Worm (Caenorhabditis elegans) whole organism, mixed stage, embryonic: ENCODE results near the gene F43C11.1.

Experiments used
- M03D4.4 ChIP-seq: sonication (generic microtip); optimal IDR thresholded peaks from 2 replicates; lab custom pipeline; 2017; ENCODE audit warnings: mild to moderate bottlenecking, missing genetic modification characterization, missing compliant biosample characterization
- ceh-39 ChIP-seq: fragments of 150-350 bp; optimal IDR thresholded peaks from 2 replicates; lab custom pipeline; 2014; ENCODE audit warnings: missing biosample characterization, missing genetic modification characterization
- ceh-43 ChIP-seq: fragments of 200-800 bp; sonication (Bioruptor generic); optimal IDR thresholded peaks from 2 replicates; lab custom pipeline; 2018; ENCODE audit warnings: mild to moderate bottlenecking, missing genetic modification characterization, moderate library complexity, missing compliant biosample characterization
- ceh-83 ChIP-seq: fragments of 200-800 bp; sonication (Bioruptor generic); optimal IDR thresholded peaks from 2 replicates; lab custom pipeline; 2018; ENCODE audit warnings: mild to moderate bottlenecking, missing genetic modification characterization, missing compliant biosample characterization
- ces-1 ChIP-seq: fragments of 150-350 bp; optimal IDR thresholded peaks from 2 replicates; lab custom pipeline; 2014; ENCODE audit warnings: missing biosample characterization, missing genetic modification reagents, missing genetic modification characterization
- cnd-1 ChIP-seq: fragments of 200-800 bp; sonication (Bioruptor generic); optimal IDR thresholded peaks from 2 replicates; lab custom pipeline; 2018; ENCODE audit warnings: mild to moderate bottlenecking, missing genetic modification characterization, missing compliant biosample characterization
- drap-1 ChIP-seq: fragments of 200-800 bp; sonication (Bioruptor generic); optimal IDR thresholded peaks from 3 replicates; lab custom pipeline; 2018; ENCODE audit warnings: mild to moderate bottlenecking, missing genetic modification characterization, missing compliant biosample characterization
- elt-1 ChIP-seq: sonication (generic microtip); optimal IDR thresholded peaks from 2 replicates; lab custom pipeline; 2017; ENCODE audit warnings: missing genetic modification characterization, mild to moderate bottlenecking, missing compliant biosample characterization, antibody characterized with exemption, moderate library complexity, borderline replicate concordance; ENCODE audit not compliant: insufficient read depth
- flh-1 ChIP-seq: fragments of 200-800 bp; sonication (Bioruptor generic); optimal IDR thresholded peaks from 2 replicates; lab custom pipeline; 2018; ENCODE audit warnings: mild to moderate bottlenecking, missing genetic modification characterization, moderate library complexity, missing compliant biosample characterization
- ham-2 ChIP-seq: fragments of 200-800 bp; sonication (Bioruptor generic); optimal IDR thresholded peaks from 2 replicates; lab custom pipeline; 2018; ENCODE audit warnings: mild to moderate bottlenecking, missing genetic modification characterization, missing compliant biosample characterization
- hlh-1 ChIP-seq: fragments of 150-350 bp; optimal IDR thresholded peaks from 2 replicates; lab custom pipeline; 2014; ENCODE audit warnings: missing biosample characterization, missing genetic modification reagents, missing genetic modification characterization
- lin-13 ChIP-seq: fragments of 150-350 bp; optimal IDR thresholded peaks from 2 replicates; lab custom pipeline; 2014; ENCODE audit warnings: missing biosample characterization, missing genetic modification characterization
- lin-32 ChIP-seq: fragments of 200-800 bp; sonication (Bioruptor generic); optimal IDR thresholded peaks from 2 replicates; lab custom pipeline; 2018; ENCODE audit warnings: mild to moderate bottlenecking, missing genetic modification characterization, missing compliant biosample characterization
- lsy-2 ChIP-seq: fragments of 150-350 bp; optimal IDR thresholded peaks from 2 replicates; lab custom pipeline; 2014; ENCODE audit warnings: missing biosample characterization, missing genetic modification characterization
- mep-1 ChIP-seq: fragments of 150-350 bp; optimal IDR thresholded peaks from 2 replicates; lab custom pipeline; 2017; ENCODE audit warnings: missing biosample characterization, missing genetic modification reagents, missing genetic modification characterization, inconsistent platforms
- mls-2 ChIP-seq: sonication (generic microtip); optimal IDR thresholded peaks from 2 replicates; lab custom pipeline; 2016; ENCODE audit warnings: mild to moderate bottlenecking, missing genetic modification characterization, moderate library complexity, missing compliant biosample characterization
- nhr-2 ChIP-seq: fragments of 150-350 bp; optimal IDR thresholded peaks from 2 replicates; lab custom pipeline; 2014; ENCODE audit warnings: missing biosample characterization, missing genetic modification characterization
- nhr-237 ChIP-seq: fragments of 150-350 bp; optimal IDR thresholded peaks from 2 replicates; lab custom pipeline; 2014; ENCODE audit warnings: missing biosample characterization, missing genetic modification characterization
- nhr-28 ChIP-seq: fragments of 150-350 bp; optimal IDR thresholded peaks from 2 replicates; lab custom pipeline; 2014; ENCODE audit warnings: missing biosample characterization, missing genetic modification characterization
- nhr-76 ChIP-seq: sonication (generic microtip); optimal IDR thresholded peaks from 2 replicates; lab custom pipeline; 2017; ENCODE audit warnings: missing biosample characterization, missing genetic modification characterization
- pha-4 ChIP-seq: fragments of 150-350 bp; optimal IDR thresholded peaks from 2 replicates; lab custom pipeline; 2018; ENCODE audit warnings: missing biosample characterization, missing genetic modification reagents, missing genetic modification characterization
- sem-2 ChIP-seq: fragments of 200-800 bp; sonication (Bioruptor generic); optimal IDR thresholded peaks from 2 replicates; lab custom pipeline; 2018; ENCODE audit warnings: mild to moderate bottlenecking, missing genetic modification characterization, missing compliant biosample characterization
- snpc-4 ChIP-seq: fragments of 150-350 bp; optimal IDR thresholded peaks from 2 replicates; lab custom pipeline; 2014; ENCODE audit warnings: missing biosample characterization, missing genetic modification characterization
- sptf-1 ChIP-seq: sonication (generic microtip); optimal IDR thresholded peaks from 2 replicates; lab custom pipeline; 2017; ENCODE audit warnings: mild to moderate bottlenecking, missing genetic modification characterization, moderate library complexity, missing compliant biosample characterization
- tbx-8 ChIP-seq: fragments of 200-800 bp; sonication (Bioruptor generic); optimal IDR thresholded peaks from 2 replicates; lab custom pipeline; 2018; ENCODE audit warnings: mild to moderate bottlenecking, missing genetic modification characterization, moderate library complexity, missing compliant biosample characterization
- unc-120 ChIP-seq: sonication (generic microtip); optimal IDR thresholded peaks from 2 replicates; lab custom pipeline; 2017; ENCODE audit warnings: missing genetic modification characterization, missing compliant biosample characterization; ENCODE audit not compliant: poor library complexity, severe bottlenecking
- unc-39 ChIP-seq: fragments of 150-350 bp; optimal IDR thresholded peaks from 2 replicates; lab custom pipeline; 2014; ENCODE audit warnings: missing biosample characterization, missing genetic modification characterization
- unc-62 ChIP-seq: fragments of 150-350 bp; optimal IDR thresholded peaks from 2 replicates; lab custom pipeline; 2014; ENCODE audit warnings: missing biosample characterization, missing genetic modification reagents, missing genetic modification characterization
- zip-8 ChIP-seq: fragments of 150-350 bp; optimal IDR thresholded peaks from 2 replicates; lab custom pipeline; 2014; ENCODE audit warnings: missing biosample characterization, missing genetic modification characterization

The F43C11.1 gene

DNA sequence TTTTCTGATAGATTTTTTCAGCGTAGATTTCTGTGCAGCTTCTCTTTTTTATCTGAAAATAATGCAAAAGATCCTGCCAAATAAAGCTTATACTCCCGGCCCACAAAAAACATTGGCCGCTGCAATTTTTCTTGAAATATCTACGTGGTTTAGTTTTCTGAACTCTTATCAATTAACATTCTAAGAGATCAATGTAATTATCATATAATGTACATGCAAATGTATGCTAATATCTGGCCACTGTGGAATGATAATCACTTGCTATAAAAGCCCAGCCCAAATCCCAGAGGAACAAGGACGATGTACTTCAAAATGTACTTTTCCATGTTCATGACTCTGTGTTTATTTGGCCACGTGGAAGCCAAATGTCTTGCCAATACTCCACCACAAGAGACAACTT, 2.4 kb upstream of the F43C11.1 start, which contains the start of gene F43C11.2:
Gene F43C11.2 (plus strand): TSS at position 301 of the 400 bp plus-strand sequence.
- TF ChIP-seq ces-1 (GFP tag; lab: Kevin White, UChicago), result no peak
- no peak for TF ChIP-seq unc-39 (tag; lab: Kevin White, UChicago)
- TF ChIP-seq pha-4 (tag; lab: Kevin White, UChicago), result no peak
- no peak for TF ChIP-seq ceh-83
- TF ChIP-seq zip-8 (tag; lab: Kevin White, UChicago), result no peak
- TF ChIP-seq lsy-2, result no peak
- no peak for TF ChIP-seq ham-2
- TF ChIP-seq flh-1 (GFP tag; lab: Kevin White, UChicago), result no peak
- TF ChIP-seq sptf-1 (tag; lab: Kevin White, UChicago), result no peak
- no peak for TF ChIP-seq ceh-39 (tag; lab: Kevin White, UChicago)
- no peak for TF ChIP-seq ceh-43 (GFP tag; lab: Kevin White, UChicago)
- no peak for TF ChIP-seq hlh-1 (tag; lab: Kevin White, UChicago)

DNA sequence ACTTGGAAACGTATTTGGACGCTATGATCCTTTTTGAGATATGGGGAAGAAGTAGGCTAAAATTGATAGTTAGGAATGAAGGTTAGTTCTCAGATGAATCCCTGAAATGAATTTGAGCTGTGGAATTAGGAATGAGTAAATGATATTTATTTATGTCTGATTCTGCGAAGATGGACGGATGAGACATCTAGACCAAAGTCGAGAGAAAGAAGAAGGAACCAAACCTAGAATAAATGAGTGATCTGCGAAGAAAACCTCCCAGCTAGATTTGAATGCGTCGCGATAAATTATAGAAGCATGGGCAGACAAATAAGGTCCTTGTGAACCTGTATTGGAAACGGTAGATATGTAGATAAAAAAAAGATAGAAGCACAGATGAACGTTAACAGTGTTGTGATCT, 3.1 kb downstream of the F43C11.1 start, which contains the start of gene F43C11.16:
Gene F43C11.16 (minus strand): TSS at position 101 of the 400 bp plus-strand sequence.
- TF ChIP-seq ham-2 (no peak), ceh-43 (GFP tag; lab: Kevin White, UChicago) (no peak), mls-2 (tag; lab: Kevin White, UChicago) (no peak), lin-32 (GFP tag; lab: Kevin White, UChicago) (no peak), M03D4.4 (tag; lab: Kevin White, UChicago) (no peak), hlh-1 (tag; lab: Kevin White, UChicago) (no peak), mep-1 (tag; lab: Kevin White, UChicago) (no peak), ceh-39 (tag; lab: Kevin White, UChicago) (no peak), nhr-237 (tag; lab: Kevin White, UChicago) (no peak), drap-1 (GFP tag; lab: Kevin White, UChicago) (no peak), nhr-28 (tag; lab: Kevin White, UChicago) (no peak), ceh-83 (no peak), flh-1 (GFP tag; lab: Kevin White, UChicago) (no peak), nhr-2 (tag; lab: Kevin White, UChicago) (no peak), elt-1 (tag; lab: Kevin White, UChicago) (no peak), cnd-1 (no peak), nhr-76 (no peak), ces-1 (GFP tag; lab: Kevin White, UChicago) (no peak), unc-62 (GFP tag; lab: Kevin White, UChicago) (no peak), sem-2 (GFP tag; lab: Kevin White, UChicago) (no peak)

DNA sequence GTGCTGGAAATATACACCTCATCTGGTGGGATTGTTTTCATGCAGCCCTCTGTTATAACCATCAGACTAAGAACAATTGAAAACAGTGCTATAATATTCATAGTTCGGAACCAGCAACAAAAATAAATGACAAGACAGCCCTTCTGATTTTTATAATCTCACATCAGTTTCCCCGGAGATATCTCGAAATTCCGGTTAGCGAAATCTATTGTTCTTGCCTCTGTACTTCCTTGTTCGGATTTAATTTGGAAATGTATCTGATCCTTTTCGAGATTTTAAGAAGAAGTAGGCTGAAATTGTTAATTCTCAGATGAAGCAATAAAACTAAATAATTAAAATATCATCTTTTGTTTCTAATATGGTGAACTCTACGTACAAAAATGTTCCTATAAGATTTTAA, 6.8 kb downstream of the F43C11.1 start, which contains the start of gene F43C11.11:
Gene F43C11.11 (minus strand): TSS at position 101 of the 400 bp plus-strand sequence.
- TF ChIP-seq lsy-2 (no peak), mls-2 (tag; lab: Kevin White, UChicago) (no peak), nhr-2 (tag; lab: Kevin White, UChicago) (no peak), ceh-43 (GFP tag; lab: Kevin White, UChicago) (no peak), unc-62 (GFP tag; lab: Kevin White, UChicago) (no peak), lin-13 (no peak), unc-39 (tag; lab: Kevin White, UChicago) (no peak), tbx-8 (GFP tag; lab: Kevin White, UChicago) (no peak)

DNA sequence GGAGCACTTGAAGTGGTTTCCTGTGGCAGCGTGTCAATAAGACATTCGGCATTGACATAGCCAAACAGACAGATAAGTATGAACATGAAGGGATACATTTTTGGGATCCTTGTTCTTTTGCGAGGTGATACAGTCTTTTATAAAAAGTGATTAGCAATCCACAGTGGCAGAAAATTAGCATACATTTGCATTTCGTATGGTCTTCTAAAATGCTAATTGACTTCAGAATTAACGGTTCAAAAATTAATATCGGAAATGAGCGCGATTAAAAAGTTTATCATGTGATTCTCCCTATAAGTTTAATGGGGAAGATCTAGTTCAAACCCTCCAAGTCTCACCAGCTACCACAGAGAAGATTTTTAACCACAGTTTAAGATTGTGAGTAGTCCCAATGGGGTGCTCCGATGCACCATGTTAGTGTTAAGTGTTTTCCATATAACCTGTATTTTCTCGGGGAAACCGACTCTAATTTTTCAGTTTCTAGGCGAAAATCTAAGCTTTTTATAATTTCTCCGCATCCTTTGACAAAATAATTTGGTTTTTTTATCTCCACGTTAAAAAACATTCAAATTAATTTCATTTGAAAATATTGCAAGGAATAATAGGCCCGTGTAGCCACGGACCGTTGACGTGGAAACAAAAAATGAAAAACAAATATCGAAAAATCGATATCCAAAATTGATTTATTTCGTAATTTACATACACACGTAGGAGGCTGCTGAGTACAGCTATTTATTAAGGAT, 9.9 kb downstream of the F43C11.1 start, which contains the start of the genes F43C11.12 and F16G10.5:
Gene F43C11.12 (minus strand): TSS at position 101 of the 743 bp plus-strand sequence.
Gene F16G10.5 (plus strand): TSS at position 693 of the 743 bp plus-strand sequence.
- no peak for TF ChIP-seq lin-32 (GFP tag; lab: Kevin White, UChicago)
- no peak for TF ChIP-seq nhr-237 (tag; lab: Kevin White, UChicago)
- TF ChIP-seq unc-120, result no peak
- TF ChIP-seq tbx-8 (GFP tag; lab: Kevin White, UChicago), result no peak
- no peak for TF ChIP-seq lsy-2
- TF ChIP-seq snpc-4 (tag; lab: Kevin White, UChicago), result no peak
- TF ChIP-seq sptf-1 (tag; lab: Kevin White, UChicago), result no peak

DNA sequence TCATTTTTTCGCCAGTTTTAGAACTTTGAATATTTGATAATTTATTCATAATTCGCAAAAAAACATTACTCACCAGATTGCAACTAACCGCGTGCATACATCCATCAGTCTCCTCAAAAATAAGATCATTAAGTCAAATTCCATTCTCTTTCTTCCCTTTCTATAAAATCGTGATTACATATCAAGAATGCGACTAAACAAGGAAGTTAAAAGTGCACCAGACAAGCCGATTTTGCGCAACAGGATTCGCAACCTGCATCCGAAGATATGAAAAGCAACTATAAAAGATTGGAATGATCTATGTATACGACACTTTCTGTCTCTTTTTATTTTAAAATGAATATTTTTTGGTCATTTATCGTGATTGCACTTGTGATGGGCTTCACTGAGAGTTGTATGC, 12.1 kb downstream of the F43C11.1 start, which contains the start of gene hpo-25:
Gene hpo-25 (plus strand): TSS at position 301 of the 400 bp plus-strand sequence.
- TF ChIP-seq nhr-76 (no peak), hlh-1 (tag; lab: Kevin White, UChicago) (no peak)
